Fruit fly (Drosophila melanogaster) whole organism, embryonic: Measurements from ENCODE around the gene ftz-f1.
A peak's percentile ranks its signal among the peaks of the same experiment; 100 is the strongest.

ENCODE experiments used
- C15 ChIP-seq: fragments of 200-800 bp; sonication (Bioruptor generic); IDR thresholded peaks from 3 replicates; pipeline ENCODE4 v1.3.6; 2022; ENCODE audit warnings: missing biosample characterization, missing genetic modification characterization
- CG10431 ChIP-seq: fragments of 200-800 bp; sonication (Bioruptor generic); optimal IDR thresholded peaks from 3 replicates; lab custom pipeline; 2018; ENCODE audit warnings: missing biosample characterization, mild to moderate bottlenecking, missing genetic modification characterization
- CG11456 ChIP-seq: fragments of 200-800 bp; sonication (Bioruptor generic); IDR thresholded peaks from 3 replicates; pipeline ENCODE4 v1.3.6; 2022; ENCODE audit warnings: missing biosample characterization, missing genetic modification characterization
- CG11504 ChIP-seq: fragments of 200-800 bp; sonication (Bioruptor generic); optimal IDR thresholded peaks from 3 replicates; lab custom pipeline; 2019; ENCODE audit warnings: missing biosample characterization, mild to moderate bottlenecking, missing genetic modification characterization, moderate library complexity
- CG12769 ChIP-seq: fragments of 200-800 bp; sonication (Bioruptor generic); optimal IDR thresholded peaks from 2 replicates; lab custom pipeline; 2019; ENCODE audit warnings: missing biosample characterization, mild to moderate bottlenecking, missing genetic modification characterization, moderate library complexity
- CG13287 ChIP-seq: fragments of 200-800 bp; sonication (Bioruptor generic); IDR thresholded peaks from 2 replicates; pipeline ENCODE4 v1.3.6; 2022; ENCODE audit warnings: missing biosample characterization, missing genetic modification characterization; ENCODE audit not compliant: partially characterized antibody
- CG13424 ChIP-seq: fragments of 200-800 bp; sonication (Bioruptor generic); optimal IDR thresholded peaks from 2 replicates; lab custom pipeline; 2019; ENCODE audit warnings: missing biosample characterization, mild to moderate bottlenecking, missing genetic modification characterization, moderate library complexity
- CG14860 ChIP-seq: fragments of 200-800 bp; sonication (Bioruptor generic); IDR thresholded peaks from 3 replicates; pipeline ENCODE4 v1.3.6; 2022; ENCODE audit warnings: missing biosample characterization, missing genetic modification characterization; ENCODE audit not compliant: partially characterized antibody
- CG15269 ChIP-seq: fragments of 200-800 bp; sonication (Bioruptor generic); optimal IDR thresholded peaks from 2 replicates; lab custom pipeline; 2018; ENCODE audit warnings: missing biosample characterization, mild to moderate bottlenecking, missing genetic modification characterization, moderate library complexity
- CG17612 ChIP-seq: fragments of 200-800 bp; sonication (Bioruptor generic); IDR thresholded peaks from 2 replicates; pipeline ENCODE4 v1.3.6; 2022; ENCODE audit warnings: missing biosample characterization, missing genetic modification characterization
- CG18262 ChIP-seq: fragments of 200-800 bp; optimal IDR thresholded peaks from 3 replicates; lab custom pipeline; 2019; ENCODE audit warnings: missing biosample characterization, mild to moderate bottlenecking, missing genetic modification characterization, moderate library complexity
- CG18599 ChIP-seq: fragments of 200-800 bp; sonication (Bioruptor generic); optimal IDR thresholded peaks from 3 replicates; lab custom pipeline; 2017; ENCODE audit warnings: missing biosample characterization, missing genetic modification characterization, mild to moderate bottlenecking, moderate library complexity, missing genetic modification reagents
- CG2712 ChIP-seq: fragments of 200-800 bp; optimal IDR thresholded peaks from 3 replicates; lab custom pipeline; 2019; ENCODE audit warnings: missing biosample characterization, mild to moderate bottlenecking, missing genetic modification characterization, moderate library complexity
- CG30431 ChIP-seq: fragments of 200-800 bp; sonication (Bioruptor generic); optimal IDR thresholded peaks from 2 replicates; lab custom pipeline; 2017; ENCODE audit warnings: missing biosample characterization, missing genetic modification characterization
- CG31224 ChIP-seq: fragments of 200-800 bp; sonication (Bioruptor generic); IDR thresholded peaks from 2 replicates; pipeline ENCODE4 v1.3.6; 2022; ENCODE audit warnings: missing biosample characterization, missing genetic modification characterization
- CG31441 ChIP-seq: fragments of 200-800 bp; sonication (Bioruptor generic); IDR thresholded peaks from 2 replicates; pipeline ENCODE4 v1.3.6; 2022; ENCODE audit warnings: missing biosample characterization, missing genetic modification characterization
- CG3163 ChIP-seq: fragments of 200-800 bp; sonication (Bioruptor generic); optimal IDR thresholded peaks from 3 replicates; lab custom pipeline; 2016; ENCODE audit warnings: missing biosample characterization, missing genetic modification characterization
- CG6791 ChIP-seq: fragments of 200-800 bp; sonication (Bioruptor generic); IDR thresholded peaks from 3 replicates; pipeline ENCODE4 v1.3.6; 2022; ENCODE audit warnings: missing biosample characterization, missing genetic modification characterization; ENCODE audit not compliant: partially characterized antibody
- CG7786 ChIP-seq: fragments of 200-800 bp; sonication (Bioruptor generic); optimal IDR thresholded peaks from 2 replicates; lab custom pipeline; 2016; ENCODE audit warnings: missing biosample characterization, missing genetic modification characterization
- CG9727 ChIP-seq: fragments of 200-800 bp; sonication (Bioruptor generic); optimal IDR thresholded peaks from 3 replicates; lab custom pipeline; 2017; ENCODE audit warnings: missing biosample characterization, mild to moderate bottlenecking, missing genetic modification characterization
- CTCF ChIP-seq: fragments of 200-800 bp; sonication (Bioruptor generic); optimal IDR thresholded peaks from 2 replicates; lab custom pipeline; 2017; ENCODE audit warnings: missing biosample characterization, mild to moderate bottlenecking, missing genetic modification characterization, moderate library complexity
- Camta ChIP-seq: fragments of 200-800 bp; sonication (Bioruptor generic); optimal IDR thresholded peaks from 2 replicates; lab custom pipeline; 2016; ENCODE audit warnings: missing biosample characterization, missing genetic modification characterization
- HLHmδ ChIP-seq: fragments of 200-800 bp; sonication (Bioruptor generic); optimal IDR thresholded peaks from 2 replicates; lab custom pipeline; 2018; ENCODE audit warnings: missing biosample characterization, mild to moderate bottlenecking, missing genetic modification characterization, moderate library complexity
- Jarid2 ChIP-seq: fragments of 200-800 bp; sonication (Bioruptor generic); optimal IDR thresholded peaks from 3 replicates; lab custom pipeline; 2017; ENCODE audit warnings: mild to moderate bottlenecking, missing biosample characterization, missing genetic modification reagents, missing genetic modification characterization
- Med ChIP-seq: fragments of 200-800 bp; sonication (Bioruptor generic); peaks from one replicate; lab custom pipeline; 2016; ENCODE audit warnings: missing biosample characterization, missing genetic modification characterization, mild to moderate bottlenecking, inconsistent platforms, moderate library complexity
- Meics ChIP-seq: fragments of 200-800 bp; sonication (Bioruptor generic); optimal IDR thresholded peaks from 2 replicates; lab custom pipeline; 2017; ENCODE audit warnings: missing biosample characterization, mild to moderate bottlenecking, missing genetic modification characterization
- Nf-YC ChIP-seq: fragments of 200-800 bp; optimal IDR thresholded peaks from 3 replicates; lab custom pipeline; 2019; ENCODE audit warnings: missing biosample characterization, mild to moderate bottlenecking, missing genetic modification characterization, moderate library complexity
- Pdp1 ChIP-seq, 2 experiments: fragments of 200-800 bp; sonication (Bioruptor generic); optimal IDR thresholded peaks; 3 replicates each; lab custom pipeline; 2016; ENCODE audit warnings: missing biosample characterization in 2 of 2, missing genetic modification characterization in 2 of 2, mild to moderate bottlenecking in 1 of 2, moderate library complexity in 1 of 2
- Side ChIP-seq: fragments of 200-800 bp; sonication (Bioruptor generic); optimal IDR thresholded peaks from 2 replicates; lab custom pipeline; 2016; ENCODE audit warnings: missing biosample characterization, missing genetic modification characterization
- Spps ChIP-seq: fragments of 200-800 bp; sonication (Bioruptor generic); optimal IDR thresholded peaks from 2 replicates; lab custom pipeline; 2018; ENCODE audit warnings: missing biosample characterization, mild to moderate bottlenecking, missing genetic modification characterization
- Sry-β ChIP-seq: fragments of 200-800 bp; sonication (Bioruptor generic); optimal IDR thresholded peaks from 2 replicates; lab custom pipeline; 2018; ENCODE audit warnings: missing biosample characterization, mild to moderate bottlenecking, missing genetic modification characterization, moderate library complexity
- Trl ChIP-seq, 3 experiments: fragments of >200 bp in 2 of 3; fragments of 200-800 bp in 1 of 3; sonication (Bioruptor generic) in 1 of 3; optimal IDR thresholded peaks; 2 replicates in 1 of 3; 3 replicates in 2 of 3; lab custom pipeline; 2016 to 2017; ENCODE audit warnings: missing biosample characterization in 1 of 3, missing genetic modification characterization in 1 of 3
- ato ChIP-seq: fragments of 200-800 bp; sonication (Bioruptor generic); IDR thresholded peaks from 2 replicates; pipeline ENCODE4 v1.3.6; 2022; ENCODE audit warnings: missing biosample characterization, missing genetic modification characterization; ENCODE audit not compliant: partially characterized antibody
- cg ChIP-seq: fragments of 200-800 bp; sonication (Bioruptor generic); optimal IDR thresholded peaks from 3 replicates; lab custom pipeline; 2019; ENCODE audit warnings: missing biosample characterization, mild to moderate bottlenecking, missing genetic modification characterization, moderate library complexity
- chn ChIP-seq: fragments of 200-800 bp; sonication (Bioruptor generic); optimal IDR thresholded peaks from 2 replicates; lab custom pipeline; 2016; ENCODE audit warnings: missing biosample characterization, missing genetic modification characterization
- dati ChIP-seq: fragments of 200-800 bp; sonication (Bioruptor generic); IDR thresholded peaks from 2 replicates; pipeline ENCODE4 v1.3.6; 2022; ENCODE audit warnings: missing biosample characterization, missing genetic modification characterization
- dm ChIP-seq: fragments of 200-800 bp; sonication (Bioruptor generic); optimal IDR thresholded peaks from 3 replicates; lab custom pipeline; 2016; ENCODE audit warnings: missing biosample characterization, missing genetic modification characterization
- gro ChIP-seq: fragments of 200-800 bp; sonication (Bioruptor generic); optimal IDR thresholded peaks from 2 replicates; lab custom pipeline; 2016; ENCODE audit warnings: missing biosample characterization, missing genetic modification characterization
- jing ChIP-seq: fragments of 200-800 bp; sonication (Bioruptor generic); optimal IDR thresholded peaks from 2 replicates; lab custom pipeline; 2018; ENCODE audit warnings: missing biosample characterization, mild to moderate bottlenecking, missing genetic modification characterization
- kah ChIP-seq: fragments of 200-800 bp; sonication (Bioruptor generic); optimal IDR thresholded peaks from 2 replicates; lab custom pipeline; 2018; ENCODE audit warnings: missing biosample characterization, mild to moderate bottlenecking, missing genetic modification characterization
- mirr ChIP-seq: fragments of 200-800 bp; sonication (Bioruptor generic); optimal IDR thresholded peaks from 3 replicates; lab custom pipeline; 2018; ENCODE audit warnings: missing biosample characterization, mild to moderate bottlenecking, missing genetic modification characterization
- pita ChIP-seq: fragments of 200-800 bp; sonication (Bioruptor generic); optimal IDR thresholded peaks from 2 replicates; lab custom pipeline; 2017; ENCODE audit warnings: missing biosample characterization, mild to moderate bottlenecking, missing genetic modification characterization
- pzg ChIP-seq: fragments of 200-800 bp; sonication (Bioruptor generic); optimal IDR thresholded peaks from 3 replicates; lab custom pipeline; 2018; ENCODE audit warnings: missing biosample characterization, mild to moderate bottlenecking, missing genetic modification characterization, moderate library complexity
- sens ChIP-seq: fragments of 200-800 bp; sonication (Bioruptor generic); peaks from one replicate; lab custom pipeline; 2016; ENCODE audit warnings: missing biosample characterization, missing genetic modification characterization
- sens-2 ChIP-seq: fragments of 200-800 bp; sonication (Bioruptor generic); IDR thresholded peaks from 2 replicates; pipeline ENCODE4 v1.3.6; 2022; ENCODE audit warnings: missing biosample characterization, missing genetic modification characterization
- slou ChIP-seq: fragments of 200-800 bp; sonication (Bioruptor generic); optimal IDR thresholded peaks from 3 replicates; lab custom pipeline; 2016; ENCODE audit warnings: missing biosample characterization, missing genetic modification characterization
- sr ChIP-seq: fragments of 200-800 bp; sonication (Bioruptor generic); IDR thresholded peaks from 3 replicates; pipeline ENCODE4 v1.3.6; 2022; ENCODE audit warnings: missing biosample characterization, missing genetic modification characterization
- tap ChIP-seq: fragments of 200-800 bp; optimal IDR thresholded peaks from 3 replicates; lab custom pipeline; 2019; ENCODE audit warnings: missing biosample characterization, mild to moderate bottlenecking, missing genetic modification characterization, moderate library complexity
- twi ChIP-seq: fragments of 200-800 bp; optimal IDR thresholded peaks from 2 replicates; lab custom pipeline; 2019; ENCODE audit warnings: missing biosample characterization, mild to moderate bottlenecking, missing genetic modification characterization, moderate library complexity
- zf30C ChIP-seq: fragments of 200-800 bp; sonication (Bioruptor generic); optimal IDR thresholded peaks from 3 replicates; lab custom pipeline; 2018; ENCODE audit warnings: missing biosample characterization, mild to moderate bottlenecking, missing genetic modification characterization
- zfh2 ChIP-seq: fragments of 200-800 bp; sonication (Bioruptor generic); optimal IDR thresholded peaks from 2 replicates; lab custom pipeline; 2016; ENCODE audit warnings: missing biosample characterization, missing genetic modification characterization

Gene ftz-f1

dm6 chr3L:18846272-18846741 lies 45.2 kb upstream of the ftz-f1 start (continued):
- TF ChIP-seq CG30431 (GFP tag; lab: Kevin White, UChicago), result no peak
- peak; percentile 10 for TF ChIP-seq tap (tag; lab: Kevin White, UChicago)
- TF ChIP-seq kah, result peak; percentile 22
- TF ChIP-seq Camta (GFP tag; lab: Kevin White, UChicago), result no peak
- no peak for TF ChIP-seq CG11456 (GFP tag; lab: Robert Waterston, UW)
- TF ChIP-seq dm (GFP tag; lab: Kevin White, UChicago), result no peak
- peak; percentile 56 for TF ChIP-seq CG3163 (GFP tag; lab: Kevin White, UChicago)
- TF ChIP-seq mirr (GFP tag; lab: Kevin White, UChicago), result peak; percentile 45
- TF ChIP-seq Nf-YC (tag; lab: Kevin White, UChicago), result no peak
- no peak for TF ChIP-seq CG13424
- no peak for TF ChIP-seq ato (GFP tag; lab: Robert Waterston, UW)
- no peak for TF ChIP-seq CG10431 (GFP tag; lab: Kevin White, UChicago)
- peak; percentile 14 for TF ChIP-seq CG18599 (GFP tag; lab: Kevin White, UChicago)
- TF ChIP-seq CG14860 (GFP tag; lab: Robert Waterston, UW), result peak; percentile 14; the same call in 1 of the 3 replicates
- TF ChIP-seq Side (GFP tag; lab: Kevin White, UChicago), result no peak
- peak; percentile 12 for TF ChIP-seq CG2712 (tag; lab: Kevin White, UChicago)
- TF ChIP-seq dati (GFP tag; lab: Robert Waterston, UW), result no peak
- no peak for TF ChIP-seq HLHmδ (GFP tag; lab: Kevin White, UChicago)
- TF ChIP-seq CG17612, result no peak
- peak; percentile 80 for TF ChIP-seq CTCF (GFP tag; lab: Kevin White, UChicago)
- no peak for TF ChIP-seq pzg
- peak; percentile 14 for TF ChIP-seq CG11504 (tag; lab: Kevin White, UChicago)
- peak; percentile 7 for TF ChIP-seq zf30C
- TF ChIP-seq CG31224, result no peak
- TF ChIP-seq Pdp1 (GFP tag; optimal IDR thresholded peaks at IDR 0.05; lab: Kevin White, UChicago), result no peak
- no peak for TF ChIP-seq Sry-β (GFP tag; lab: Kevin White, UChicago)
- no peak for TF ChIP-seq Spps (tag; lab: Kevin White, UChicago)
- TF ChIP-seq pita (GFP tag; lab: Kevin White, UChicago), result no peak
- TF ChIP-seq sens, result peak; percentile 38
- no peak for TF ChIP-seq twi (tag; lab: Kevin White, UChicago)
- peak; percentile 11 for TF ChIP-seq Med (GFP tag; lab: Kevin White, UChicago)
- no peak for TF ChIP-seq C15
- peak; percentile 35 for TF ChIP-seq CG12769
- no peak for TF ChIP-seq slou (GFP tag; lab: Kevin White, UChicago)
- peak; percentile 45 for TF ChIP-seq cg (GFP tag; lab: Kevin White, UChicago)
- TF ChIP-seq chn (GFP tag; lab: Kevin White, UChicago), result no peak
- no peak for TF ChIP-seq gro (GFP tag; lab: Kevin White, UChicago)
- TF ChIP-seq zfh2, result no peak
- no peak for TF ChIP-seq sens-2 (GFP tag; lab: Robert Waterston, UW)
- TF ChIP-seq jing (GFP tag; lab: Kevin White, UChicago), result no peak
- TF ChIP-seq CG18262 (tag; lab: Kevin White, UChicago), result peak; percentile 28
- TF ChIP-seq CG6791 (GFP tag; lab: Robert Waterston, UW), result 0 out of 3 replicates have a peak, but pooled peaks have one; percentile 23
- peak; percentile 0 for TF ChIP-seq Jarid2 (GFP tag; lab: Kevin White, UChicago)
- peak; percentile 34; the same call in 1 of the 2 replicates for TF ChIP-seq CG13287 (GFP tag; lab: Robert Waterston, UW)
- TF ChIP-seq CG9727 (GFP tag; lab: Kevin White, UChicago), result no peak
- no peak for TF ChIP-seq sr (GFP tag; lab: Robert Waterston, UW)
- TF ChIP-seq Meics (GFP tag; lab: Kevin White, UChicago), result peak; percentile 27
- TF ChIP-seq CG7786 (GFP tag; lab: Kevin White, UChicago), result no peak
- peak; percentile 52 for TF ChIP-seq CG31441 (GFP tag; lab: Robert Waterston, UW)
- peak; percentile 78 to 96 for TF ChIP-seq Trl (optimal IDR thresholded peaks at IDR 0.05; lab: Kevin White, UChicago)
- no peak for TF ChIP-seq Trl (GFP tag; optimal IDR thresholded peaks at IDR 0.05; lab: Kevin White, UChicago)
- TF ChIP-seq CG15269 (tag; lab: Kevin White, UChicago), result peak; percentile 13
